Fruit fly (Drosophila melanogaster) whole organism, embryonic: Measurements from ENCODE around the gene CG13928.

Experiments
- Atf-2 ChIP-seq: fragments of 200-800 bp; sonication (Bioruptor generic); optimal IDR thresholded peaks from 2 replicates; lab custom pipeline; 2016; ENCODE audit warnings: missing biosample characterization, missing genetic modification characterization
- C15 ChIP-seq: fragments of 200-800 bp; sonication (Bioruptor generic); IDR thresholded peaks from 3 replicates; pipeline ENCODE4 v1.3.6; 2022; ENCODE audit warnings: missing biosample characterization, missing genetic modification characterization
- CG10209 ChIP-seq: fragments of 200-800 bp; sonication (Bioruptor generic); optimal IDR thresholded peaks from 3 replicates; lab custom pipeline; 2017; ENCODE audit warnings: missing biosample characterization, mild to moderate bottlenecking, missing genetic modification characterization, missing genetic modification reagents
- CG10959 ChIP-seq: fragments of 200-800 bp; sonication (Bioruptor generic); IDR thresholded peaks from 2 replicates; pipeline ENCODE4 v1.3.6; 2022; ENCODE audit warnings: missing biosample characterization, missing genetic modification characterization
- CG12769 ChIP-seq: fragments of 200-800 bp; sonication (Bioruptor generic); optimal IDR thresholded peaks from 2 replicates; lab custom pipeline; 2019; ENCODE audit warnings: missing biosample characterization, mild to moderate bottlenecking, missing genetic modification characterization, moderate library complexity
- CG13287 ChIP-seq: fragments of 200-800 bp; sonication (Bioruptor generic); IDR thresholded peaks from 2 replicates; pipeline ENCODE4 v1.3.6; 2022; ENCODE audit warnings: missing biosample characterization, missing genetic modification characterization; ENCODE audit not compliant: partially characterized antibody
- CG13624 ChIP-seq: fragments of 200-800 bp; sonication (Bioruptor generic); optimal IDR thresholded peaks from 2 replicates; lab custom pipeline; 2016; ENCODE audit warnings: missing biosample characterization, missing genetic modification characterization
- CG13894 ChIP-seq: fragments of 200-800 bp; sonication (Bioruptor generic); optimal IDR thresholded peaks from 3 replicates; lab custom pipeline; 2018; ENCODE audit warnings: missing biosample characterization, mild to moderate bottlenecking, missing genetic modification characterization, moderate library complexity
- CG14014 ChIP-seq: fragments of 200-800 bp; sonication (Bioruptor generic); IDR thresholded peaks from 2 replicates; pipeline ENCODE4 v1.3.6; 2022; ENCODE audit warnings: missing biosample characterization, missing genetic modification characterization
- CG14860 ChIP-seq: fragments of 200-800 bp; sonication (Bioruptor generic); IDR thresholded peaks from 3 replicates; pipeline ENCODE4 v1.3.6; 2022; ENCODE audit warnings: missing biosample characterization, missing genetic modification characterization; ENCODE audit not compliant: partially characterized antibody
- CG15269 ChIP-seq: fragments of 200-800 bp; sonication (Bioruptor generic); optimal IDR thresholded peaks from 2 replicates; lab custom pipeline; 2018; ENCODE audit warnings: missing biosample characterization, mild to moderate bottlenecking, missing genetic modification characterization, moderate library complexity
- CG17359 ChIP-seq: fragments of 200-800 bp; sonication (Bioruptor generic); optimal IDR thresholded peaks from 3 replicates; lab custom pipeline; 2018; ENCODE audit warnings: missing biosample characterization, mild to moderate bottlenecking, missing genetic modification characterization, moderate library complexity
- CG17568 ChIP-seq: fragments of 200-800 bp; sonication (Bioruptor generic); optimal IDR thresholded peaks from 2 replicates; lab custom pipeline; 2018; ENCODE audit warnings: missing biosample characterization, mild to moderate bottlenecking, missing genetic modification characterization, moderate library complexity
- CG2116 ChIP-seq: fragments of 200-800 bp; sonication (Bioruptor generic); optimal IDR thresholded peaks from 3 replicates; lab custom pipeline; 2018; ENCODE audit warnings: missing biosample characterization, mild to moderate bottlenecking, missing genetic modification characterization
- CG32767 ChIP-seq: fragments of 200-800 bp; sonication (Bioruptor generic); IDR thresholded peaks from 2 replicates; pipeline ENCODE4 v1.3.6; 2022; ENCODE audit warnings: missing biosample characterization, missing genetic modification characterization
- CG3281 ChIP-seq: fragments of 200-800 bp; sonication (Bioruptor generic); optimal IDR thresholded peaks from 3 replicates; lab custom pipeline; 2017; ENCODE audit warnings: missing biosample characterization, mild to moderate bottlenecking, missing genetic modification characterization
- CG6791 ChIP-seq: fragments of 200-800 bp; sonication (Bioruptor generic); IDR thresholded peaks from 3 replicates; pipeline ENCODE4 v1.3.6; 2022; ENCODE audit warnings: missing biosample characterization, missing genetic modification characterization; ENCODE audit not compliant: partially characterized antibody
- CG8290 ChIP-seq, 3 experiments: fragments of 200-800 bp; sonication (Bioruptor generic); optimal IDR thresholded peaks; 2 replicates each; lab custom pipeline; 2016 to 2019; ENCODE audit warnings: missing biosample characterization in 3 of 3, missing genetic modification characterization in 3 of 3, mild to moderate bottlenecking in 2 of 3, moderate library complexity in 1 of 3
- CG8924 ChIP-seq: fragments of 200-800 bp; optimal IDR thresholded peaks from 3 replicates; lab custom pipeline; 2019; ENCODE audit warnings: missing biosample characterization, mild to moderate bottlenecking, missing genetic modification characterization, moderate library complexity
- CG9817 ChIP-seq: fragments of 200-800 bp; sonication (Bioruptor generic); optimal IDR thresholded peaks from 2 replicates; lab custom pipeline; 2018; ENCODE audit warnings: missing biosample characterization, mild to moderate bottlenecking, missing genetic modification characterization, moderate library complexity
- Deaf1 ChIP-seq: fragments of 200-800 bp; optimal IDR thresholded peaks from 3 replicates; lab custom pipeline; 2019; ENCODE audit warnings: missing biosample characterization, mild to moderate bottlenecking, missing genetic modification characterization, moderate library complexity
- Dref ChIP-seq: fragments of 200-800 bp; sonication (Bioruptor generic); IDR thresholded peaks from 2 replicates; pipeline ENCODE4 v1.3.6; 2022; ENCODE audit warnings: missing biosample characterization, missing genetic modification characterization
- MBD-R2 ChIP-seq: fragments of 200-800 bp; sonication (Bioruptor generic); IDR thresholded peaks from 2 replicates; pipeline ENCODE4 v1.3.6; 2022; ENCODE audit warnings: missing biosample characterization, missing genetic modification characterization
- Med ChIP-seq: fragments of 200-800 bp; sonication (Bioruptor generic); peaks from one replicate; lab custom pipeline; 2016; ENCODE audit warnings: missing biosample characterization, missing genetic modification characterization, mild to moderate bottlenecking, inconsistent platforms, moderate library complexity
- Mrtf ChIP-seq: fragments of 200-800 bp; sonication (Bioruptor generic); IDR thresholded peaks from 3 replicates; pipeline ENCODE4 v1.3.6; 2022; ENCODE audit warnings: missing biosample characterization, missing genetic modification characterization
- Myb ChIP-seq: fragments of 200-800 bp; sonication (Bioruptor generic); optimal IDR thresholded peaks from 2 replicates; lab custom pipeline; 2016; ENCODE audit warnings: missing biosample characterization, missing genetic modification characterization
- NC2β ChIP-seq: fragments of 200-800 bp; sonication (Bioruptor generic); optimal IDR thresholded peaks from 2 replicates; lab custom pipeline; 2016; ENCODE audit warnings: missing biosample characterization, missing genetic modification characterization
- PHDP ChIP-seq: fragments of 200-800 bp; sonication (Bioruptor generic); optimal IDR thresholded peaks from 3 replicates; lab custom pipeline; 2018; ENCODE audit warnings: missing biosample characterization, mild to moderate bottlenecking, missing genetic modification characterization, moderate library complexity
- Sox102F ChIP-seq: fragments of 200-800 bp; sonication (Bioruptor generic); optimal IDR thresholded peaks from 2 replicates; lab custom pipeline; 2018; ENCODE audit warnings: missing biosample characterization, mild to moderate bottlenecking, missing genetic modification characterization, moderate library complexity
- Usf ChIP-seq: fragments of 200-800 bp; sonication (Bioruptor generic); optimal IDR thresholded peaks from 2 replicates; lab custom pipeline; 2017; ENCODE audit warnings: missing genotype, missing biosample characterization, missing genetic modification characterization
- cas ChIP-seq: fragments of 200-800 bp; sonication (Bioruptor generic); IDR thresholded peaks from 2 replicates; pipeline ENCODE4 v1.3.6; 2022; ENCODE audit warnings: missing biosample characterization, missing genetic modification characterization
- chinmo ChIP-seq: fragments of 200-800 bp; sonication (Bioruptor generic); IDR thresholded peaks from 4 replicates; pipeline ENCODE4 v1.3.6; 2022; ENCODE audit warnings: missing biosample characterization, missing genetic modification characterization; ENCODE audit not compliant: partially characterized antibody
- croc ChIP-seq: fragments of 200-800 bp; sonication (Bioruptor generic); conservative IDR thresholded peaks from 3 replicates; pipeline ENCODE4 v1.3.6; 2022; ENCODE audit warnings: missing biosample characterization, missing genetic modification characterization
- crol ChIP-seq: fragments of 200-800 bp; sonication (Bioruptor generic); IDR thresholded peaks from 2 replicates; pipeline ENCODE4 v1.3.6; 2022; ENCODE audit warnings: missing biosample characterization, missing genetic modification characterization
- dati ChIP-seq: fragments of 200-800 bp; sonication (Bioruptor generic); IDR thresholded peaks from 2 replicates; pipeline ENCODE4 v1.3.6; 2022; ENCODE audit warnings: missing biosample characterization, missing genetic modification characterization
- dmrt11E ChIP-seq: fragments of 200-800 bp; sonication (Bioruptor generic); optimal IDR thresholded peaks from 3 replicates; lab custom pipeline; 2018; ENCODE audit warnings: missing biosample characterization, mild to moderate bottlenecking, missing genetic modification characterization, moderate library complexity
- gce ChIP-seq: fragments of 200-800 bp; sonication (Bioruptor generic); IDR thresholded peaks from 3 replicates; pipeline ENCODE4 v1.3.6; 2022; ENCODE audit warnings: missing biosample characterization, missing genetic modification characterization
- gfzf ChIP-seq: fragments of 200-800 bp; sonication (Bioruptor generic); optimal IDR thresholded peaks from 2 replicates; lab custom pipeline; 2016; ENCODE audit warnings: missing biosample characterization, mild to moderate bottlenecking, missing genetic modification characterization, moderate library complexity
- grn ChIP-seq: fragments of 200-800 bp; sonication (Bioruptor generic); optimal IDR thresholded peaks from 3 replicates; lab custom pipeline; 2017; ENCODE audit warnings: missing biosample characterization, missing genetic modification characterization
- gsb ChIP-seq: fragments of 200-800 bp; sonication (Bioruptor generic); IDR thresholded peaks from 2 replicates; pipeline ENCODE4 v1.3.6; 2022; ENCODE audit warnings: missing biosample characterization, missing genetic modification characterization
- jing ChIP-seq: fragments of 200-800 bp; sonication (Bioruptor generic); optimal IDR thresholded peaks from 2 replicates; lab custom pipeline; 2018; ENCODE audit warnings: missing biosample characterization, mild to moderate bottlenecking, missing genetic modification characterization
- oc ChIP-seq: fragments of 200-800 bp; sonication (Bioruptor generic); optimal IDR thresholded peaks from 2 replicates; lab custom pipeline; 2018; ENCODE audit warnings: missing biosample characterization, mild to moderate bottlenecking, missing genetic modification characterization, moderate library complexity
- otp ChIP-seq: fragments of 200-800 bp; sonication (Bioruptor generic); IDR thresholded peaks from 3 replicates; pipeline ENCODE4, ENCODE4 v1.3.6; 2022; ENCODE audit warnings: missing biosample characterization, missing genetic modification characterization
- scrt ChIP-seq: fragments of 200-800 bp; sonication (Bioruptor generic); optimal IDR thresholded peaks from 2 replicates; lab custom pipeline; 2018; ENCODE audit warnings: missing biosample characterization, mild to moderate bottlenecking, missing genetic modification characterization, moderate library complexity
- sd ChIP-seq: fragments of 200-800 bp; sonication (Bioruptor generic); optimal IDR thresholded peaks from 3 replicates; lab custom pipeline; 2018; ENCODE audit warnings: missing biosample characterization, mild to moderate bottlenecking, missing genetic modification characterization, moderate library complexity
- sisA ChIP-seq: fragments of 200-800 bp; sonication (Bioruptor generic); IDR thresholded peaks from 2 replicates; pipeline ENCODE4 v1.3.6; 2022; ENCODE audit warnings: missing biosample characterization, missing genetic modification characterization
- vnd ChIP-seq: fragments of 200-800 bp; sonication (Bioruptor generic); IDR thresholded peaks from 3 replicates; pipeline ENCODE4 v1.3.6; 2022; ENCODE audit warnings: missing biosample characterization, missing genetic modification characterization; ENCODE audit not compliant: partially characterized antibody
- z ChIP-seq: fragments of 200-800 bp; sonication (Bioruptor generic); IDR thresholded peaks from 3 replicates; pipeline ENCODE4 v1.3.6; 2022; ENCODE audit warnings: missing biosample characterization, missing genetic modification characterization
- zen2 ChIP-seq: fragments of 200-800 bp; sonication (Bioruptor generic); IDR thresholded peaks from 3 replicates; pipeline ENCODE4 v1.3.6; 2022; ENCODE audit warnings: missing biosample characterization, missing genetic modification characterization; ENCODE audit not compliant: partially characterized antibody

The CG13928 gene

DNA sequence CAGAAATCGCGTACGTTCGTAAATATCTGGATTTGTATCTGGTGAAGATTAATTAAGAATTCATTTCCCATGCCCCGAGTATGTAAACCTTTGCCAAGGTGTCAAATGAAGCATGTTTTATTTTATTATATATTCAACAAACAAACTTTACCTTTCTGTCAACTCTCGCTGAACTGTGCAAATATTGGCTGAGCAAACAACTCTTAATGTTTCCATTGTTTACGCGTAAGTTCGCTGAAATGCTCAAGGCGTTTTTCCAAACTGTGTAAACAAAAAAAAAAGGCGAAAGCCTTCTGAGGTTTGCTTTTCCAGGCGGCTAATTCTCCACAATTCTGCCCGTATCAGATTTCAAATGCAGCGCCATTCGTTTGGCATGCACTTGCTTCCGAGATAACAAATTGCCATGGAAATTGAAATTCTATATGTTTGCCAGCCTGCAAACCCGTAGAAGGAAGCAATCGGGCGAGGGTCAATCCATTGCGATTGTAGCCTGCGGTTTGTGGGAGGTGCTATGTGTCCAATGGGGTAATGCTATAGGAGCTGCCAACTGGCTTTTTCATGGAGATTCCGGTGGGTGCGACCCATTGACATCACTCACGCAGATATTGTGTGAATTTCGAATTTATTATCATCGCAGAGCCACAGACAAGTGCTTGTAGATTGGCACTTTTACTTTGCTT lies 36.3 kb downstream of the CG13928 start (continued):
- no peak for TF ChIP-seq Sox102F (GFP tag; lab: Kevin White, UChicago)
- no peak for TF ChIP-seq Myb (GFP tag; lab: Kevin White, UChicago)
- TF ChIP-seq CG17359 (tag; lab: Kevin White, UChicago) = peak; percentile 77
- no peak for TF ChIP-seq Dref
- peak; percentile 52; the same call in 1 of the 2 replicates for TF ChIP-seq gsb
- TF ChIP-seq CG2116 (GFP tag; lab: Kevin White, UChicago) = peak; percentile 32
- TF ChIP-seq CG13287 (GFP tag; lab: Robert Waterston, UW) = no peak
- TF ChIP-seq C15 (GFP tag; lab: Robert Waterston, UW) = peak; percentile 45; the same call in 1 of the 3 replicates
- TF ChIP-seq CG10209 (GFP tag; lab: Kevin White, UChicago) = peak; percentile 82
- TF ChIP-seq CG14860 = no peak
- TF ChIP-seq gfzf (GFP tag; lab: Kevin White, UChicago) = no peak
- TF ChIP-seq CG13624 (GFP tag; lab: Kevin White, UChicago) = peak; percentile 71
- TF ChIP-seq Med (GFP tag; lab: Kevin White, UChicago) = peak; percentile 97
- TF ChIP-seq PHDP (tag; lab: Kevin White, UChicago) = peak; percentile 87
- TF ChIP-seq CG17568 (GFP tag; lab: Kevin White, UChicago) = no peak
- peak; percentile 93 for TF ChIP-seq CG3281 (GFP tag; lab: Kevin White, UChicago)
- TF ChIP-seq gce = no peak; the same call in 2 of the 3 replicates
- TF ChIP-seq vnd (GFP tag; lab: Robert Waterston, UW) = no peak
- TF ChIP-seq Atf-2 (GFP tag; lab: Kevin White, UChicago) = no peak
- TF ChIP-seq Mrtf (GFP tag; lab: Robert Waterston, UW) = 0 out of 3 replicates have a peak, but pooled peaks have one; percentile 11
- no peak for TF ChIP-seq scrt (GFP tag; lab: Kevin White, UChicago)

DNA sequence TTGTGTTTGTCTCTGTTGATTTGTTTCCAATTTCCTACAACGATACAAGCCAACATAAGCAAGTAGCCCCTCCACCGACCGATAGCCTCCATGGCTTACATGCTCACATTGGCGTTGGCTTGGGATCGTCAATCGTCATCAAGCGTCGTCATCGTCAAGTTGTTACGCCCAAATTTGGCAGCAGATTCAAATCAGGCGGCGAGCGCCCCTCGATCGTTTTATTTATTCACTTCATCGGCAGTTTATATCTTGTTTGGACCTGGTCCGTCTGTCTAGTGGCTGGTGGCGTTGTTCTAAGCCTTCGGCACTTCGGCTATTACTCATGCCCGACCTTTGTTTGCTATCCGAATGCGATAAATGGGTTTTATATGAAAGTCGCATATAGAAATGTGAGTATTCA lies 38.0 kb downstream of the CG13928 start:
- TF ChIP-seq Deaf1 (peak; percentile 17), CG6791 (GFP tag; lab: Robert Waterston, UW) (no peak), CG8924 (no peak), sisA (no peak), dati (GFP tag; lab: Robert Waterston, UW) (no peak), otp (GFP tag; lab: Robert Waterston, UW) (no peak), CG13894 (tag; lab: Kevin White, UChicago) (peak; percentile 85), sd (tag; lab: Kevin White, UChicago) (peak; percentile 52), z (no peak), oc (no peak), grn (GFP tag; lab: Kevin White, UChicago) (peak; percentile 22), crol (GFP tag; lab: Robert Waterston, UW) (0 out of 2 replicates have a peak, but pooled peaks have one; percentile 8), Usf (GFP tag; lab: Kevin White, UChicago) (no peak), croc (GFP tag; lab: Robert Waterston, UW) (no peak), MBD-R2 (GFP tag; lab: Robert Waterston, UW) (no peak), CG32767 (no peak), CG14014 (GFP tag; lab: Robert Waterston, UW) (no peak), CG15269 (tag; lab: Kevin White, UChicago) (peak; percentile 57), cas (no peak), dmrt11E (tag; lab: Kevin White, UChicago) (no peak), CG8290 (GFP tag; optimal IDR thresholded peaks at IDR 0.05; lab: Kevin White, UChicago) (no peak), CG8290 (tag; optimal IDR thresholded peaks at IDR 0.05; lab: Kevin White, UChicago) (peak in 1 of 2 experiments; percentile 8), zen2 (GFP tag; lab: Robert Waterston, UW) (no peak), CG10959 (no peak), NC2β (GFP tag; lab: Kevin White, UChicago) (no peak), chinmo (GFP tag; lab: Robert Waterston, UW) (peak; percentile 83; the same call in 3 of the 4 replicates), CG12769 (tag; lab: Kevin White, UChicago) (peak; percentile 49), CG9817 (tag; lab: Kevin White, UChicago) (no peak), jing (GFP tag; lab: Kevin White, UChicago) (no peak)
